Fruit fly (Drosophila melanogaster) whole organism, prepupa: ENCODE results near the gene bdwf.
"Not testable (repeated sequence)": the region's sequence is repeated elsewhere in the genome, so short reads cannot be mapped to it uniquely, and the experiment has no call there.

Experiments
- Blimp-1 ChIP-seq: fragments of 200-800 bp; sonication (Bioruptor generic); optimal IDR thresholded peaks from 3 replicates; lab custom pipeline; 2017; ENCODE audit warnings: missing biosample characterization, missing genetic modification characterization, mild to moderate bottlenecking, moderate library complexity, missing genetic modification reagents
- CG15336 ChIP-seq: fragments of 200-800 bp; sonication (Bioruptor generic); IDR thresholded peaks from 2 replicates; pipeline ENCODE4 v1.3.6; 2022; ENCODE audit warnings: missing biosample characterization, missing genetic modification characterization
- CG31627 ChIP-seq: fragments of 200-800 bp; sonication (Bioruptor generic); optimal IDR thresholded peaks from 3 replicates; lab custom pipeline; 2016; ENCODE audit warnings: missing biosample characterization, missing genetic modification characterization
- CG6163 ChIP-seq: fragments of 200-800 bp; sonication (Bioruptor generic); IDR thresholded peaks from 3 replicates; pipeline ENCODE4 v1.3.6; 2022; ENCODE audit warnings: missing biosample characterization, missing genetic modification characterization
- CG6854 ChIP-seq: fragments of 200-800 bp; sonication (Bioruptor generic); optimal IDR thresholded peaks from 2 replicates; lab custom pipeline; 2017; ENCODE audit warnings: missing biosample characterization, mild to moderate bottlenecking, missing genetic modification characterization
- CG7368 ChIP-seq: fragments of 200-800 bp; sonication (Bioruptor generic); optimal IDR thresholded peaks from 3 replicates; lab custom pipeline; 2016; ENCODE audit warnings: missing biosample characterization, missing genetic modification characterization
- Gug ChIP-seq: fragments of 200-800 bp; sonication (Bioruptor generic); IDR thresholded peaks from 2 replicates; pipeline ENCODE4 v1.3.6; 2022; ENCODE audit warnings: missing biosample characterization, missing genetic modification characterization
- OdsH ChIP-seq: fragments of 200-800 bp; sonication (Bioruptor generic); optimal IDR thresholded peaks from 3 replicates; lab custom pipeline; 2016; ENCODE audit warnings: missing biosample characterization, missing genetic modification characterization
- Smox ChIP-seq: fragments of 200-800 bp; sonication (Bioruptor generic); optimal IDR thresholded peaks from 3 replicates; lab custom pipeline; 2016; ENCODE audit warnings: missing biosample characterization, missing genetic modification characterization
- fd85E ChIP-seq: fragments of 200-800 bp; sonication (Bioruptor generic); optimal IDR thresholded peaks from 3 replicates; lab custom pipeline; 2016; ENCODE audit warnings: missing biosample characterization, missing genetic modification characterization

dm6 chr3R:16992716-16993115, 50.2 kb downstream of the bdwf start, which contains the start of gene CG31274:
- TF ChIP-seq Smox (GFP tag; lab: Kevin White, UChicago); OdsH (GFP tag; lab: Kevin White, UChicago); fd85E (GFP tag; lab: Kevin White, UChicago); Gug (GFP tag; lab: Robert Waterston, UW); CG31627 (GFP tag; lab: Kevin White, UChicago); CG6854; Blimp-1 (GFP tag; lab: Kevin White, UChicago); CG15336 (GFP tag; lab: Robert Waterston, UW); CG7368 (GFP tag; lab: Kevin White, UChicago); CG6163: not testable (repeated sequence)
